Fruit fly (Drosophila melanogaster) whole organism, embryonic: ENCODE data around the gene dmrt11E.

Experiments used
- Aef1 ChIP-seq: fragments of 200-800 bp; sonication (Bioruptor generic); IDR thresholded peaks from 3 replicates; pipeline ENCODE4 v1.3.6; 2022; ENCODE audit warnings: missing biosample characterization, missing genetic modification characterization
- CG13624 ChIP-seq: fragments of 200-800 bp; sonication (Bioruptor generic); optimal IDR thresholded peaks from 2 replicates; lab custom pipeline; 2016; ENCODE audit warnings: missing biosample characterization, missing genetic modification characterization
- Dfd ChIP-seq, 2 experiments: fragments of >200 bp; optimal IDR thresholded peaks; 2 replicates each; lab custom pipeline; 2017; ENCODE audit warnings: missing biosample characterization in 2 of 2, missing genetic modification characterization in 2 of 2
- Med ChIP-seq: fragments of 200-800 bp; sonication (Bioruptor generic); peaks from one replicate; lab custom pipeline; 2016; ENCODE audit warnings: missing biosample characterization, missing genetic modification characterization, mild to moderate bottlenecking, inconsistent platforms, moderate library complexity

dm6 chrX:13337454-13337853, 30.5 kb upstream of the dmrt11E start, which contains the start of gene RpS15Aa:
- TF ChIP-seq Aef1 (GFP tag; lab: Robert Waterston, UW) (peak; percentile 67), CG13624 (GFP tag; lab: Kevin White, UChicago) (peak; percentile 70), Med (GFP tag; lab: Kevin White, UChicago) (peak; percentile 98), Dfd (GFP tag; optimal IDR thresholded peaks at IDR 0.05; lab: Kevin White, UChicago) (no peak)
